Worm (Caenorhabditis elegans): ENCODE measurements around the gene F10D7.5.

The F10D7.5 gene

DNA sequence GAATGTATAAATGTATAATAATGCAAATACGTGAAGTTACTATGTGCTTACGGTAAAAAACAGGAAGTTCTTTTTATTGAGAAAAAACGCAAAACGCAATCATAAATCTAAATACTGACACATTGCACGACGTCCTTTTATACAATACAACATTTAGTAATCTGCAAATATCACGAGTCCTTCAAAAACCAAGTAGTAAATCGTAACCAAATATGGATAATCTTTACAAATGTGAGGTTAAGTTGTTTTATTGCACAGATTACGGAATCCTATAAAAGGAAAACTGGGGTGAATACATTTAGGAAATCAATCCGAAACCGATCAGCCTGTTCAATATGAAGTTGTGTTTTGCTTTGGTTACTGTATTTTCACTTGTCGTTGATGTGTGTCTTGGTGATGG lies 6.9 kb upstream of the F10D7.5 start, which contains the start of gene F11C7.7:
Gene F11C7.7 (plus strand): TSS at position 301 of the 400 bp plus-strand sequence.
- no peak for TF ChIP-seq aly-2 (tag; optimal IDR thresholded peaks at IDR 0.05)
- TF ChIP-seq ZK546.5 (tag; optimal IDR thresholded peaks at IDR 0.05), result no peak
- no peak for TF ChIP-seq unc-62 (GFP tag; optimal IDR thresholded peaks at IDR 0.05)
- no peak for TF ChIP-seq unc-55 (GFP tag; optimal IDR thresholded peaks at IDR 0.05)
- no peak for TF ChIP-seq crh-2 (tag; optimal IDR thresholded peaks at IDR 0.05)
- no peak for TF ChIP-seq C34F6.9 (tag; optimal IDR thresholded peaks at IDR 0.05)
- TF ChIP-seq nhr-237 (tag; optimal IDR thresholded peaks at IDR 0.05), result no peak

DNA sequence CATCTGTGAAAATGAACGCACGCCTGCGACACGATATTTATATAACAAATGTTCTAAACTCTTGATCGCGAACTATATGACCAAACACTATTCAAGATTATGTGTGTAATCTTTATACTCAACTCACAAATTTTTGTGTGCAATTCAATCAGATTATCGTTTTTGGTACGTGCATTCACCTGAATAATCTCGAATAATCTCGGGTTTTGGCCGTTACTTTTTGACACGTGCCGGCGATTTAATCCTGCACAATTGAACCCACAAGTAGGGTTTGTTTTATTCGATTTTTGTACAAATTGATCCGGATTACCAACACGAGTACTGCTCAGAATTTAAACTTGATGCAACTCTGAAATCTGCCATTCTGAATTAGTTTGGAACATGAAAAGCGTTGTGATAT lies 5.0 kb upstream of the F10D7.5 start, which contains the start of the genes vap-1 and F11C7.2:
Gene vap-1 (minus strand): TSS at position 101 of the 400 bp plus-strand sequence.
Gene F11C7.2 (plus strand): TSS at position 359 of the 400 bp plus-strand sequence.
- TF ChIP-seq sma-9 (GFP tag; optimal IDR thresholded peaks at IDR 0.05) (no peak), sma-9 (tag; optimal IDR thresholded peaks at IDR 0.05) (no peak), mab-5 (tag; optimal IDR thresholded peaks at IDR 0.05) (no peak), fos-1 (tag; optimal IDR thresholded peaks at IDR 0.05) (no peak), zag-1 (tag; optimal IDR thresholded peaks at IDR 0.05) (no peak), nhr-12 (tag; optimal IDR thresholded peaks at IDR 0.05) (no peak), blmp-1 (tag; optimal IDR thresholded peaks at IDR 0.05; ENCODE audit: insufficient read depth) (no peak)

ce11 chrX:17392182-17392581 lies 767 bp upstream of the F10D7.5 start:
- TF ChIP-seq unc-55 (GFP tag; optimal IDR thresholded peaks at IDR 0.05), result peak; percentile 86
- TF ChIP-seq Y55F3AM.14 (GFP tag; optimal IDR thresholded peaks at IDR 0.05), result no peak
- TF ChIP-seq sma-9 (GFP tag; optimal IDR thresholded peaks at IDR 0.05), result peak; percentile 85
- no peak for TF ChIP-seq sma-9 (tag; optimal IDR thresholded peaks at IDR 0.05)
- peak in 1 of 2 experiments; percentile 24 for TF ChIP-seq mdl-1 (tag; optimal IDR thresholded peaks at IDR 0.05)
- TF ChIP-seq nhr-6 (tag; optimal IDR thresholded peaks at IDR 0.05), result peak; percentile 25
- peak; percentile 80 for TF ChIP-seq sma-3 (GFP tag; optimal IDR thresholded peaks at IDR 0.05)
- TF ChIP-seq F13H6.1 (tag; optimal IDR thresholded peaks at IDR 0.05), result peak; percentile 74
- peak; percentile 39 for TF ChIP-seq gmeb-1 (tag; optimal IDR thresholded peaks at IDR 0.05)
- peak; percentile 48 for TF ChIP-seq ztf-4 (tag; optimal IDR thresholded peaks at IDR 0.05)
- TF ChIP-seq mab-5 (tag; optimal IDR thresholded peaks at IDR 0.05), result peak; percentile 49
- TF ChIP-seq blmp-1 (tag; optimal IDR thresholded peaks at IDR 0.05; ENCODE audit: insufficient read depth), result peak; percentile 26
- TF ChIP-seq lin-11 (tag; optimal IDR thresholded peaks at IDR 0.05), result peak; percentile 65
- TF ChIP-seq crh-2 (tag; optimal IDR thresholded peaks at IDR 0.05), result peak; percentile 78
- TF ChIP-seq snpc-4 (tag; optimal IDR thresholded peaks at IDR 0.05), result peak; percentile 39
- peak; percentile 1 for TF ChIP-seq ceh-16 (tag; optimal IDR thresholded peaks at IDR 0.05)
- no peak for TF ChIP-seq lin-39 (tag; optimal IDR thresholded peaks at IDR 0.05)
- TF ChIP-seq lsy-2 (tag; optimal IDR thresholded peaks at IDR 0.05), result peak; percentile 35 to 75
- TF ChIP-seq C34F6.9 (tag; optimal IDR thresholded peaks at IDR 0.05), result peak; percentile 85
- no peak for TF ChIP-seq unc-39 (tag; optimal IDR thresholded peaks at IDR 0.05)
- no peak for TF ChIP-seq nhr-10 (tag; optimal IDR thresholded peaks at IDR 0.05)
- peak; percentile 71 for TF ChIP-seq sem-4 (tag; optimal IDR thresholded peaks at IDR 0.05)
- no peak for TF ChIP-seq peb-1 (tag; optimal IDR thresholded peaks at IDR 0.05)
- TF ChIP-seq zag-1 (tag; optimal IDR thresholded peaks at IDR 0.05), result peak; percentile 42
- TF ChIP-seq nhr-21 (tag; optimal IDR thresholded peaks at IDR 0.05), result peak; percentile 32
- TF ChIP-seq nhr-129 (tag; optimal IDR thresholded peaks at IDR 0.05), result peak; percentile 83
- TF ChIP-seq fos-1 (tag; optimal IDR thresholded peaks at IDR 0.05), result peak; percentile 70
- no peak for TF ChIP-seq alr-1 (tag; optimal IDR thresholded peaks at IDR 0.05)
- peak; percentile 68 for TF ChIP-seq nhr-25 (tag; optimal IDR thresholded peaks at IDR 0.05)
- TF ChIP-seq lin-13 (GFP tag; optimal IDR thresholded peaks at IDR 0.05), result peak; percentile 68

DNA sequence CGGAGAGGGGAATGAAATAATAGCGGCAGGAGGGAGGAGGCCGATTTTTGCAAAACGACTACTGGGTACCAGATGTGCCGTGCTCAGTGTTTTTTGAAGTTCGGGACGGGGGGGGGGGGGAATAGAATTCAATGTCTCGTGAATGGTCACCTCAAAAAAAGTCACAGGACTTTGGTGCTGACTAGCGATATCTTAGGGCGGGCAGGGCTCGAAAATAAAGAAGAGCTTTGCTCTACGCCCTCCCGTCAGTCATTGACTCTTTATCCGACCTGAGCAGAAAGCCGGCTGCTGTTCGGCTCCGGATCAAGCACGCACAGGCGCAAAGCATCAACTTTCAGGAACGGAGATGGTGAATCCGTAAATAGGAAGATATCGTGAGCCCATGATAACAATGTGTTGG lies 884 bp downstream of the F10D7.5 start:
- no peak for TF ChIP-seq F13H6.1 (tag; optimal IDR thresholded peaks at IDR 0.05)
- no peak for TF ChIP-seq lsy-2 (tag; optimal IDR thresholded peaks at IDR 0.05)
- no peak for TF ChIP-seq snpc-4 (tag; optimal IDR thresholded peaks at IDR 0.05)
- TF ChIP-seq peb-1 (tag; optimal IDR thresholded peaks at IDR 0.05), result no peak
- no peak for TF ChIP-seq nhr-237 (tag; optimal IDR thresholded peaks at IDR 0.05)

DNA sequence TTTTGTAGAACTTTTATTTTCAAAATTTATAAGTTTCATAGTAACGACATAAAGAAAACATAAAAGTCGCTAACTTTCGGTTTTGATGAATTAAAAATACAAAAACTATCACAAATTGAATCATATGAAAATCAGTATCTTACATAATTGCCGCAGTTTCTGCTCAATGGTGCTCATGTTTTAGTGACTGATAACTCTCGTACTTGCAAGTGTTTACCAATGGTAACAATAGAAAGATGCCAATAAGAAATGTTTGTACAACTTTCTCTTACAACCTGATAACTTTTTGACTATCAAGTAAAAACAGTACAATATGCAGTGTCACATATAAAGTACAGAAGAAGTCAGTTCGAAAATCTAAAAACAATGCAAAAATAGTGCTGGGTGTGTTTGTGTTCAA lies 5.3 kb downstream of the F10D7.5 start:
- no peak for TF ChIP-seq ztf-1 (GFP tag; conservative IDR thresholded peaks at IDR 0.05)
- TF ChIP-seq sma-9 (GFP tag; optimal IDR thresholded peaks at IDR 0.05), result no peak
- TF ChIP-seq sma-9 (tag; optimal IDR thresholded peaks at IDR 0.05), result no peak
- TF ChIP-seq crh-2 (tag; optimal IDR thresholded peaks at IDR 0.05), result no peak
- TF ChIP-seq ama-1 (optimal IDR thresholded peaks at IDR 0.05), result no peak
- no peak for TF ChIP-seq lsy-2 (tag; optimal IDR thresholded peaks at IDR 0.05)
- no peak for TF ChIP-seq lin-13 (GFP tag; optimal IDR thresholded peaks at IDR 0.05)
- no peak for TF ChIP-seq elt-3 (tag; optimal IDR thresholded peaks at IDR 0.05)
- no peak for TF ChIP-seq blmp-1 (tag; optimal IDR thresholded peaks at IDR 0.05; ENCODE audit: insufficient read depth)

Data from whole organism, L2 larva.